Worm (Caenorhabditis elegans): ENCODE data around the gene msp-45.

msp-45 gene

DNA sequence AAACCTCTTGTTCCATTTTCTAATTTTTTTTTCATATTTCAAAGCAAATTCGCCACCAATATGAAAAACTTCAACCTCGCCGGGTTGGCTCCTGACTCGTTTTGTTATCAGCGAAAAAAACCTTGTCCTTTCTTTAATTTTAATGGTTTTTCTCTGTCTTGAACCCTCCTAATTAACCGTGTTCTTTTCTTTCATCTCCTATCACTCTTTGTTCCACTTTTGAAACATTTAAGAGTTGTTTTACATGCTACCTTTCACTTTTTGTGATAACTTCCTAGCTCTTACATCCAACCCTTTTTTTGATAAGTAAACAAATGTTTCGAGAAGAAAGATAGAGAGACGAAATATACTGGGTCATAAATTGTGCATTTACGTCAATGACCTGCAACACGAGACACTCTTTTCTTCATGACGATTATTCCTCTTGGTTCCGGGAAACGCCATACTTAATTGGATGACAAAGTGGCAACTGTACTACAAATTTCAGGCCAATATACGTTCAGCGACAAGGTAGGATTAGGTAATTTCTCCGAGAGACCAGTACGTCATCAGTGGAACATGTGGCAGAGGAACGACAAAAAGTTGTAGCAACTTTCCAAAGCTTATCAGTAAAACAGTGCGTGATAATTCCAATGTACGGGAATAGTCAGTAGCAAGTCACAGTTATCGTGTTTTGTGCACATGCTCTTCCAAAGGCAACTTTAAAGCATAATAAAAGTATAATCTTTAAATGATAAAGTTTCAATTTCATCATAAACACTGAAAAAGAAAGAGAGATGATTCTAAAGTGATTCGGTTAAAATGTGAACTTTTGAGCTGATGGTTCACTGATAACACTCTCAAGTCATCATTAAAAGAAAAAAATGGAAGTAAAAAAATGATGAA, 28.0 kb upstream of the msp-45 start:
- TF ChIP-seq nhr-11 (tag; optimal IDR thresholded peaks at IDR 0.05) (no peak), pqm-1 (tag; optimal IDR thresholded peaks at IDR 0.05) (peak; percentile 87), R02D3.7 (tag; optimal IDR thresholded peaks at IDR 0.05) (no peak), lin-39 (tag; optimal IDR thresholded peaks at IDR 0.05) (no peak), pha-4 (tag; optimal IDR thresholded peaks at IDR 0.05) (peak; percentile 62), elt-2 (tag; optimal IDR thresholded peaks at IDR 0.05) (peak; percentile 99), aly-2 (tag; optimal IDR thresholded peaks at IDR 0.05) (no peak), mml-1 (tag; optimal IDR thresholded peaks at IDR 0.05) (no peak), fos-1 (tag; optimal IDR thresholded peaks at IDR 0.05) (peak; percentile 6), unc-39 (tag; optimal IDR thresholded peaks at IDR 0.05) (no peak)

DNA sequence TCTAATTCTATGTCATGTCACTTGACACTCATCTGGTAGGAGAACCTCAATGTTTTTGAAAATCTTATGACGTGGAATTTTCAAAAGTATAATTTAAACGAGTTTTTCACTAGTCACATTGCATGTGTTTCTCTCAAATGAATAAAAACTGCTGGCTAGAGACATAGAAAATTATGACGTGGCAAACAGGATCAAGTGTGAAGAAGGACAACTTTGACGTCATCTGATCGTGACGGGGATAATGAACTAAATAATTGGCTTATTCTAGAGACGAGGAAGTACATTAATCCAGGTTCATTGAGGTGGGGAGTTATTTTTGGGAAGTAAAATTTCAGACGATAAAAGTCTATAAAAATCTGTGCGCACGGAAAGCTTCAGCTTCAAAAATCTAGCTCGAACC, 26.3 kb upstream of the msp-45 start:
- TF ChIP-seq lin-15B (tag; optimal IDR thresholded peaks at IDR 0.05) (no peak), nhr-77 (tag; optimal IDR thresholded peaks at IDR 0.05) (no peak), R02D3.7 (tag; optimal IDR thresholded peaks at IDR 0.05) (no peak), pqm-1 (tag; optimal IDR thresholded peaks at IDR 0.05) (no peak), nhr-43 (tag; optimal IDR thresholded peaks at IDR 0.05; ENCODE audit: poor library complexity, severe bottlenecking) (no peak), ceh-16 (tag; optimal IDR thresholded peaks at IDR 0.05) (no peak), nfya-1 (tag; optimal IDR thresholded peaks at IDR 0.05; ENCODE audit: insufficient read depth) (no peak), nhr-25 (tag; optimal IDR thresholded peaks at IDR 0.05) (peak; percentile 50), ama-1 (optimal IDR thresholded peaks at IDR 0.05) (no peak), nhr-237 (tag; optimal IDR thresholded peaks at IDR 0.05) (no peak), nhr-23 (tag; optimal IDR thresholded peaks at IDR 0.05) (peak; percentile 20), eor-1 (tag; optimal IDR thresholded peaks at IDR 0.05) (no peak)

DNA sequence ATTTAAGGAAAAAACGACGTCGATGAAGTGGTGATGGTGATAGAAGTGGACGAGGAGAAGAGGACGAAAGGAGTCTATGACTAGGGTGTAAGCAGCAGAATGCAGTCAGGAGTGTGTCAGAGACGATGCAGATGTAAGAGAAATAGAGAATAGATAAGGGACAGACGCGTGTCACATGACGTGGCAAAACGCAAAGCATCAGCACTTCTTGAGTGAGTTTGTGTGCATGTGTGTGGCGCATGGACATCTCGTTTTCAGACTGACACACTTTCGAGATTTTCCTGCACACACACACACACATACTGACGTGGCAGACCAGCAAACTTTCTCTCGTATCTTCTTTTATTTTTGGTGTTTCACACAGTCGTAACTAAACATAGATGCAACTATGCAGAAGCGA, 25.6 kb upstream of the msp-45 start:
- no peak for TF ChIP-seq nhr-12 (tag; optimal IDR thresholded peaks at IDR 0.05)
- TF ChIP-seq ama-1 (optimal IDR thresholded peaks at IDR 0.05) = peak; percentile 39
- TF ChIP-seq eor-1 (tag; optimal IDR thresholded peaks at IDR 0.05) = no peak
- no peak for TF ChIP-seq R02D3.7 (tag; optimal IDR thresholded peaks at IDR 0.05)
- TF ChIP-seq fkh-2 (tag; optimal IDR thresholded peaks at IDR 0.05) = no peak
- peak; percentile 51 for TF ChIP-seq nhr-25 (tag; optimal IDR thresholded peaks at IDR 0.05)
- peak; percentile 75 for TF ChIP-seq skn-1 (tag; optimal IDR thresholded peaks at IDR 0.05)
- no peak for TF ChIP-seq elt-3 (tag; optimal IDR thresholded peaks at IDR 0.05)
- no peak for TF ChIP-seq lsy-12 (tag; optimal IDR thresholded peaks at IDR 0.05)
- TF ChIP-seq nhr-43 (tag; optimal IDR thresholded peaks at IDR 0.05; ENCODE audit: poor library complexity, severe bottlenecking) = peak; percentile 68
- no peak for TF ChIP-seq zag-1 (tag; optimal IDR thresholded peaks at IDR 0.05)
- no peak for TF ChIP-seq unc-39 (tag; optimal IDR thresholded peaks at IDR 0.05)
- no peak for TF ChIP-seq sea-2 (GFP tag; optimal IDR thresholded peaks at IDR 0.05)
- TF ChIP-seq aly-2 (tag; optimal IDR thresholded peaks at IDR 0.05) = no peak
- no peak for TF ChIP-seq ceh-82 (tag; optimal IDR thresholded peaks at IDR 0.05)
- TF ChIP-seq fkh-10 (GFP tag; optimal IDR thresholded peaks at IDR 0.05) = no peak
- peak; percentile 18 for TF ChIP-seq nhr-23 (tag; optimal IDR thresholded peaks at IDR 0.05)
- TF ChIP-seq elt-2 (tag; optimal IDR thresholded peaks at IDR 0.05) = peak; percentile 99
- TF ChIP-seq egl-5 (tag; optimal IDR thresholded peaks at IDR 0.05) = no peak
- no peak for TF ChIP-seq unc-62 (GFP tag; optimal IDR thresholded peaks at IDR 0.05)
- peak; percentile 44 for TF ChIP-seq hmg-11 (tag; optimal IDR thresholded peaks at IDR 0.05)
- no peak for TF ChIP-seq ztf-11 (tag; optimal IDR thresholded peaks at IDR 0.05)
- no peak for TF ChIP-seq ZK546.5 (tag; optimal IDR thresholded peaks at IDR 0.05)
- no peak for TF ChIP-seq ceh-16 (tag; optimal IDR thresholded peaks at IDR 0.05)
- TF ChIP-seq snpc-4 (tag; optimal IDR thresholded peaks at IDR 0.05) = peak; percentile 20
- no peak for TF ChIP-seq tbx-2 (tag; optimal IDR thresholded peaks at IDR 0.05)
- TF ChIP-seq pha-4 (tag; optimal IDR thresholded peaks at IDR 0.05) = peak; percentile 48
- TF ChIP-seq pqm-1 (tag; optimal IDR thresholded peaks at IDR 0.05) = peak; percentile 89
- TF ChIP-seq jun-1 (tag; optimal IDR thresholded peaks at IDR 0.05) = peak; percentile 30
- no peak for TF ChIP-seq nhr-76 (tag; optimal IDR thresholded peaks at IDR 0.05)
- TF ChIP-seq daf-12 (tag; optimal IDR thresholded peaks at IDR 0.05) = no peak
- TF ChIP-seq elt-1 (tag; optimal IDR thresholded peaks at IDR 0.05) = peak; percentile 15
- TF ChIP-seq nhr-11 (tag; optimal IDR thresholded peaks at IDR 0.05) = no peak
- no peak for TF ChIP-seq mdl-1 (tag; optimal IDR thresholded peaks at IDR 0.05)
- TF ChIP-seq ceh-9 (tag; optimal IDR thresholded peaks at IDR 0.05) = no peak
- TF ChIP-seq nhr-28 (tag; optimal IDR thresholded peaks at IDR 0.05) = no peak
- no peak for TF ChIP-seq egl-27 (tag; optimal IDR thresholded peaks at IDR 0.05)
- no peak for TF ChIP-seq lin-15B (tag; optimal IDR thresholded peaks at IDR 0.05)
- peak; percentile 11 for TF ChIP-seq ceh-28 (tag; optimal IDR thresholded peaks at IDR 0.05)
- TF ChIP-seq nhr-67 (tag; optimal IDR thresholded peaks at IDR 0.05) = no peak
- TF ChIP-seq nhr-237 (tag; optimal IDR thresholded peaks at IDR 0.05) = no peak
- peak; percentile 30 for TF ChIP-seq lin-39 (tag; optimal IDR thresholded peaks at IDR 0.05)
- no peak for TF ChIP-seq mml-1 (tag; optimal IDR thresholded peaks at IDR 0.05)
- no peak for TF ChIP-seq fos-1 (tag; optimal IDR thresholded peaks at IDR 0.05)

Measured in whole organism, L3 larva.